Worm (Caenorhabditis elegans) whole organism, L3 larva: Measurements from ENCODE around the gene nuo-3.
"Not testable (repeated sequence)": the region's sequence is repeated elsewhere in the genome, so short reads cannot be mapped to it uniquely, and the experiment has no call there.

Source experiments
- R02D3.7 ChIP-seq: fragments of 150-350 bp; optimal IDR thresholded peaks from 2 replicates; lab custom pipeline; 2014; ENCODE audit warnings: missing biosample characterization, missing genetic modification characterization
- aly-2 ChIP-seq: fragments of 150-350 bp; optimal IDR thresholded peaks from 2 replicates; lab custom pipeline; 2014; ENCODE audit warnings: missing biosample characterization, missing genetic modification characterization
- ama-1 ChIP-seq: fragments of 150-350 bp; optimal IDR thresholded peaks from 2 replicates; lab custom pipeline; 2018
- ceh-16 ChIP-seq: sonication (generic microtip); optimal IDR thresholded peaks from 2 replicates; lab custom pipeline; 2017; ENCODE audit warnings: missing biosample characterization, missing genetic modification characterization
- ceh-28 ChIP-seq: fragments of 150-350 bp; optimal IDR thresholded peaks from 2 replicates; lab custom pipeline; 2014; ENCODE audit warnings: missing biosample characterization, missing genetic modification reagents, missing genetic modification characterization
- ceh-82 ChIP-seq: fragments of 150-350 bp; optimal IDR thresholded peaks from 2 replicates; lab custom pipeline; 2014; ENCODE audit warnings: missing biosample characterization, missing genetic modification characterization
- ceh-9 ChIP-seq: sonication (generic microtip); optimal IDR thresholded peaks from 2 replicates; lab custom pipeline; 2018; ENCODE audit warnings: missing biosample characterization, missing genetic modification characterization
- egl-27 ChIP-seq: sonication (generic microtip); optimal IDR thresholded peaks from 4 replicates; lab custom pipeline; 2017; ENCODE audit warnings: missing biosample characterization, missing genetic modification reagents, missing genetic modification characterization
- egl-5 ChIP-seq: fragments of 150-350 bp; optimal IDR thresholded peaks from 2 replicates; lab custom pipeline; 2017; ENCODE audit warnings: missing biosample characterization, missing genetic modification reagents, missing genetic modification characterization, inconsistent platforms
- elt-2 ChIP-seq: sonication (generic microtip); optimal IDR thresholded peaks from 2 replicates; lab custom pipeline; 2016; ENCODE audit warnings: missing genetic modification reagents, mild to moderate bottlenecking, missing genetic modification characterization, missing compliant biosample characterization
- fkh-10 ChIP-seq: sonication (generic microtip); optimal IDR thresholded peaks from 2 replicates; lab custom pipeline; 2017; ENCODE audit warnings: missing biosample characterization, missing genetic modification reagents, missing genetic modification characterization
- fos-1 ChIP-seq: fragments of 150-350 bp; optimal IDR thresholded peaks from 2 replicates; lab custom pipeline; 2014; ENCODE audit warnings: missing biosample characterization, missing genetic modification characterization
- hmg-11 ChIP-seq: sonication (generic microtip); optimal IDR thresholded peaks from 2 replicates; lab custom pipeline; 2016; ENCODE audit warnings: missing genetic modification characterization, missing compliant biosample characterization
- jun-1 ChIP-seq: fragments of 150-350 bp; optimal IDR thresholded peaks from 2 replicates; lab custom pipeline; 2014; ENCODE audit warnings: missing biosample characterization, missing genetic modification reagents, missing genetic modification characterization
- lin-15B ChIP-seq: fragments of 150-350 bp; optimal IDR thresholded peaks from 2 replicates; lab custom pipeline; 2014; ENCODE audit warnings: missing biosample characterization, missing genetic modification characterization
- lin-39 ChIP-seq: fragments of 150-350 bp; optimal IDR thresholded peaks from 2 replicates; lab custom pipeline; 2018; ENCODE audit warnings: missing biosample characterization, missing genetic modification reagents, missing genetic modification characterization
- lsy-12 ChIP-seq: sonication (generic microtip); optimal IDR thresholded peaks from 2 replicates; lab custom pipeline; 2016; ENCODE audit warnings: mild to moderate bottlenecking, missing genetic modification characterization, missing compliant biosample characterization
- mml-1 ChIP-seq: fragments of 150-350 bp; sonication (generic microtip); optimal IDR thresholded peaks from 3 replicates; lab custom pipeline; 2014; ENCODE audit warnings: missing biosample characterization, missing genetic modification characterization
- nfya-1 ChIP-seq: sonication (generic microtip); optimal IDR thresholded peaks from 2 replicates; lab custom pipeline; 2017; ENCODE audit warnings: missing genetic modification characterization, mild to moderate bottlenecking, missing compliant biosample characterization, antibody characterized with exemption, moderate library complexity; ENCODE audit not compliant: insufficient read depth
- nhr-23 ChIP-seq: fragments of 150-350 bp; optimal IDR thresholded peaks from 2 replicates; lab custom pipeline; 2014; ENCODE audit warnings: missing biosample characterization, missing genetic modification reagents, missing genetic modification characterization
- nhr-25 ChIP-seq: sonication (generic microtip); optimal IDR thresholded peaks from 2 replicates; lab custom pipeline; 2017; ENCODE audit warnings: missing biosample characterization, missing genetic modification characterization
- nhr-28 ChIP-seq: fragments of 150-350 bp; optimal IDR thresholded peaks from 2 replicates; lab custom pipeline; 2014; ENCODE audit warnings: missing biosample characterization, missing genetic modification characterization
- nhr-43 ChIP-seq: sonication (generic microtip); optimal IDR thresholded peaks from 2 replicates; lab custom pipeline; 2016; ENCODE audit warnings: mild to moderate bottlenecking, missing genetic modification characterization, missing compliant biosample characterization; ENCODE audit not compliant: poor library complexity, severe bottlenecking
- nhr-67 ChIP-seq: fragments of 150-350 bp; optimal IDR thresholded peaks from 2 replicates; lab custom pipeline; 2014; ENCODE audit warnings: missing biosample characterization, missing genetic modification characterization
- nhr-76 ChIP-seq: fragments of 150-350 bp; sonication (generic microtip); optimal IDR thresholded peaks from 5 replicates; lab custom pipeline; 2014; ENCODE audit warnings: missing biosample characterization, missing genetic modification characterization
- nhr-77 ChIP-seq: fragments of 150-350 bp; optimal IDR thresholded peaks from 2 replicates; lab custom pipeline; 2014; ENCODE audit warnings: missing biosample characterization, missing genetic modification characterization
- pha-4 ChIP-seq: fragments of 150-350 bp; optimal IDR thresholded peaks from 2 replicates; lab custom pipeline; 2014; ENCODE audit warnings: missing biosample characterization, missing genetic modification reagents, missing genetic modification characterization
- pqm-1 ChIP-seq: fragments of 150-350 bp; optimal IDR thresholded peaks from 2 replicates; lab custom pipeline; 2017; ENCODE audit warnings: missing biosample characterization, missing genetic modification characterization, inconsistent platforms
- sea-2 ChIP-seq: fragments of 150-350 bp; sonication (generic microtip); optimal IDR thresholded peaks from 4 replicates; lab custom pipeline; 2014; ENCODE audit warnings: missing biosample characterization, missing genetic modification reagents, missing genetic modification characterization
- skn-1 ChIP-seq: fragments of 150-350 bp; optimal IDR thresholded peaks from 2 replicates; lab custom pipeline; 2014; ENCODE audit warnings: missing biosample characterization, missing genetic modification characterization
- snpc-4 ChIP-seq: fragments of 150-350 bp; optimal IDR thresholded peaks from 2 replicates; lab custom pipeline; 2014; ENCODE audit warnings: missing biosample characterization, missing genetic modification characterization
- tbx-2 ChIP-seq: sonication (generic microtip); optimal IDR thresholded peaks from 2 replicates; lab custom pipeline; 2016; ENCODE audit warnings: mild to moderate bottlenecking, missing genetic modification characterization, missing compliant biosample characterization
- unc-62 ChIP-seq: fragments of 150-350 bp; sonication (generic microtip); optimal IDR thresholded peaks from 4 replicates; lab custom pipeline; 2014; ENCODE audit warnings: missing biosample characterization, missing genetic modification reagents, missing genetic modification characterization
- zag-1 ChIP-seq: fragments of 150-350 bp; optimal IDR thresholded peaks from 2 replicates; lab custom pipeline; 2014; ENCODE audit warnings: missing biosample characterization, missing genetic modification characterization
- ztf-11 ChIP-seq: fragments of 150-350 bp; optimal IDR thresholded peaks from 2 replicates; lab custom pipeline; 2014; ENCODE audit warnings: missing biosample characterization, missing genetic modification characterization

Gene nuo-3

ce11 chrIV:14797354-14797753, at the start of gene nuo-3, which contains the start of gene Y57G11C.1147:
nuo-3 (minus strand) TSS chrIV:14797544.
Y57G11C.1147 (minus strand) TSS chrIV:14797514.
- TF ChIP-seq nfya-1 (tag; lab: Kevin White, UChicago) (peak; percentile 80), ceh-16 (no peak), ama-1 (lab: Kevin White, UChicago) (peak; percentile 18), hmg-11 (peak; percentile 30), fkh-10 (GFP tag; lab: Kevin White, UChicago) (no peak), tbx-2 (tag; lab: Kevin White, UChicago) (no peak), R02D3.7 (tag; lab: Kevin White, UChicago) (peak; percentile 67), lin-15B (peak; percentile 45), lin-39 (tag; lab: Kevin White, UChicago) (peak; percentile 75)

- not testable (repeated sequence) for TF ChIP-seq lsy-12 (tag; lab: Kevin White, UChicago); ceh-9; nhr-25 (tag; lab: Kevin White, UChicago)
Observed at ce11 chrIV:14843062-14843461, 45.7 kb upstream of the nuo-3 start, which contains the start of gene Y57G11C.20. Y57G11C.20 (plus strand) TSS chrIV:14843362.

ce11 chrIV:14838095-14838494, 40.8 kb upstream of the nuo-3 start:
- TF ChIP-seq nhr-77 (tag; lab: Kevin White, UChicago) (peak; percentile 12), ceh-9 (no peak), nfya-1 (tag; lab: Kevin White, UChicago) (peak; percentile 76), nhr-28 (no peak), zag-1 (tag; lab: Kevin White, UChicago) (peak; percentile 5), fos-1 (peak; percentile 69), egl-5 (tag; lab: Kevin White, UChicago) (peak; percentile 48), sea-2 (no peak), egl-27 (tag; lab: Kevin White, UChicago) (peak; percentile 64), mml-1 (tag; lab: Kevin White, UChicago) (no peak), aly-2 (tag; lab: Kevin White, UChicago) (peak; percentile 43), snpc-4 (tag; lab: Kevin White, UChicago) (peak; percentile 73), lin-39 (tag; lab: Kevin White, UChicago) (peak; percentile 85), nhr-76 (tag; lab: Kevin White, UChicago) (no peak), pqm-1 (tag; lab: Kevin White, UChicago) (no peak), hmg-11 (peak; percentile 96), ceh-82 (tag; lab: Kevin White, UChicago) (peak; percentile 76), skn-1 (tag; lab: Kevin White, UChicago) (peak; percentile 30), ztf-11 (tag; lab: Kevin White, UChicago) (no peak), jun-1 (tag; lab: Kevin White, UChicago) (peak; percentile 36), lsy-12 (tag; lab: Kevin White, UChicago) (no peak), R02D3.7 (tag; lab: Kevin White, UChicago) (peak; percentile 68), nhr-67 (peak; percentile 14), ama-1 (lab: Kevin White, UChicago) (peak; percentile 13), nhr-25 (tag; lab: Kevin White, UChicago) (peak; percentile 87), nhr-43 (tag; lab: Kevin White, UChicago) (peak; percentile 94), unc-62 (GFP tag; lab: Kevin White, UChicago) (peak; percentile 59), elt-2 (tag; lab: Kevin White, UChicago) (peak; percentile 31), pha-4 (tag; lab: Kevin White, UChicago) (peak; percentile 23), tbx-2 (tag; lab: Kevin White, UChicago) (peak; percentile 89), ceh-28 (tag; lab: Kevin White, UChicago) (peak; percentile 91), lin-15B (peak; percentile 53), nhr-23 (tag; lab: Kevin White, UChicago) (peak; percentile 81)

- TF ChIP-seq nfya-1 (tag; lab: Kevin White, UChicago) (peak; percentile 60), lin-15B (peak; percentile 6), nhr-76 (tag; lab: Kevin White, UChicago) (no peak), lsy-12 (tag; lab: Kevin White, UChicago) (no peak), egl-5 (tag; lab: Kevin White, UChicago) (peak; percentile 39)
Observed at ce11 chrIV:14836885-14837284, 39.5 kb upstream of the nuo-3 start, which contains the start of gene Y57G11C.22. Y57G11C.22 (plus strand) TSS chrIV:14837211.
